Fruit fly (Drosophila melanogaster) whole organism, prepupa: ENCODE measurements around the gene sau.

ENCODE experiments used
- CG10669 ChIP-seq: fragments of 200-800 bp; sonication (Bioruptor generic); optimal IDR thresholded peaks from 3 replicates; lab custom pipeline; 2018; ENCODE audit warnings: missing biosample characterization, mild to moderate bottlenecking, missing genetic modification characterization, moderate library complexity
- CG11294 ChIP-seq: fragments of 200-800 bp; sonication (Bioruptor generic); IDR thresholded peaks from 2 replicates; pipeline ENCODE4 v1.3.6; 2022; ENCODE audit warnings: missing biosample characterization, missing genetic modification characterization
- CG15336 ChIP-seq: fragments of 200-800 bp; sonication (Bioruptor generic); IDR thresholded peaks from 2 replicates; pipeline ENCODE4 v1.3.6; 2022; ENCODE audit warnings: missing biosample characterization, missing genetic modification characterization
- CG6276 ChIP-seq: fragments of 200-800 bp; sonication (Bioruptor generic); optimal IDR thresholded peaks from 2 replicates; lab custom pipeline; 2017; ENCODE audit warnings: missing biosample characterization, mild to moderate bottlenecking, missing genetic modification characterization
- CG8119 ChIP-seq: fragments of 200-800 bp; sonication (Bioruptor generic); IDR thresholded peaks from 3 replicates; pipeline ENCODE4 v1.3.6; 2022; ENCODE audit warnings: missing biosample characterization, missing genetic modification characterization
- Gug ChIP-seq: fragments of 200-800 bp; sonication (Bioruptor generic); IDR thresholded peaks from 2 replicates; pipeline ENCODE4 v1.3.6; 2022; ENCODE audit warnings: missing biosample characterization, missing genetic modification characterization
- spab ChIP-seq: fragments of 200-800 bp; sonication (Bioruptor generic); optimal IDR thresholded peaks from 2 replicates; lab custom pipeline; 2017; ENCODE audit warnings: missing biosample characterization, mild to moderate bottlenecking, missing genetic modification characterization, missing genetic modification reagents
- topi ChIP-seq: fragments of 200-800 bp; sonication (Bioruptor generic); optimal IDR thresholded peaks from 3 replicates; lab custom pipeline; 2016; ENCODE audit warnings: missing biosample characterization, missing genetic modification characterization

DNA sequence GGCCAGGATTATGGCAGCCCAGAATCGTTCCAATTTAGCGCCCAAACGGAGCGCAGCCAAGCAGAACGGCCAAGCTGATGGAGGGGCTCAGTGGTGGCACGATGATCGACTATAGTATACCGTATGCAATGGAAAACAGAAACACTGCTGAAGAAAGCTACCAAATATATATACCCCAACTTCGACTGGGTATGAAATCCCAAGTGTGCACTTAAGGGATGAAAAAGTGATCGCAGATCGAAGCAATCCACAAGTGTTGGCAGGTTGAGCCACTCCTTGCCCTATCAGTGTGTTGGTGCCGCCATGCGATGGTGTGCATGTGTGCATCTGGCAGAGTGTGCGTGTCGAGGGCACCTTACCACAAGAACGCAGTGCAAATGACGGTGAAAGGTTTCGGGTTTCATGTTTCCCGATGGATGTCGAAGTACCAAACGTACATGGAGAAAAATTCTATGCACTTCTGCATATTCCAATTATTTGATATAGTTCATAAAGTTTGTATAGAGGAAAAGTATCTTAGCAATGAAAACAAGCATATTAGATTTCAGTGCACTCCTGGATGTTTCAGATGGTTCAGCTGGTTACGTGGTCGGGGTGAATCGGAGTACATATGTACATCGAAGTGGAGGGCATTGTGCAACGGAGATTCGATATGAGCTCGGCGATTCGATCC, 44.0 kb upstream of the sau start:
- TF ChIP-seq CG8119 (GFP tag; lab: Robert Waterston, UW): no peak
- no peak for TF ChIP-seq topi (GFP tag; lab: Kevin White, UChicago)
- no peak for TF ChIP-seq Gug (GFP tag; lab: Robert Waterston, UW)
- no peak for TF ChIP-seq CG6276 (GFP tag; lab: Kevin White, UChicago)
- TF ChIP-seq CG15336 (GFP tag; lab: Robert Waterston, UW): no peak
- no peak for TF ChIP-seq spab
- no peak for TF ChIP-seq CG11294
- no peak for TF ChIP-seq CG10669 (GFP tag; lab: Kevin White, UChicago)
